Fruit fly (Drosophila melanogaster) whole organism, embryonic: ENCODE measurements around the gene Dup99B.

ENCODE experiments used
- CG1024 ChIP-seq: fragments of 200-800 bp; sonication (Bioruptor generic); IDR thresholded peaks from 2 replicates; pipeline ENCODE4 v1.3.6; 2022; ENCODE audit warnings: missing biosample characterization, missing genetic modification characterization
- CG10267 ChIP-seq: fragments of 200-800 bp; sonication (Bioruptor generic); optimal IDR thresholded peaks from 2 replicates; lab custom pipeline; 2018; ENCODE audit warnings: missing biosample characterization, mild to moderate bottlenecking, missing genetic modification characterization, moderate library complexity
- CG11456 ChIP-seq: fragments of 200-800 bp; sonication (Bioruptor generic); IDR thresholded peaks from 3 replicates; pipeline ENCODE4 v1.3.6; 2022; ENCODE audit warnings: missing biosample characterization, missing genetic modification characterization
- CG11504 ChIP-seq: fragments of 200-800 bp; sonication (Bioruptor generic); optimal IDR thresholded peaks from 3 replicates; lab custom pipeline; 2019; ENCODE audit warnings: missing biosample characterization, mild to moderate bottlenecking, missing genetic modification characterization, moderate library complexity
- CG12391 ChIP-seq: fragments of 200-800 bp; sonication (Bioruptor generic); optimal IDR thresholded peaks from 3 replicates; lab custom pipeline; 2018; ENCODE audit warnings: missing biosample characterization, mild to moderate bottlenecking, missing genetic modification characterization, moderate library complexity
- CG13894 ChIP-seq: fragments of 200-800 bp; sonication (Bioruptor generic); optimal IDR thresholded peaks from 3 replicates; lab custom pipeline; 2018; ENCODE audit warnings: missing biosample characterization, mild to moderate bottlenecking, missing genetic modification characterization, moderate library complexity
- CG17385 ChIP-seq: fragments of 200-800 bp; sonication (Bioruptor generic); optimal IDR thresholded peaks from 3 replicates; lab custom pipeline; 2018; ENCODE audit warnings: missing biosample characterization, mild to moderate bottlenecking, missing genetic modification characterization
- CG18262 ChIP-seq: fragments of 200-800 bp; optimal IDR thresholded peaks from 3 replicates; lab custom pipeline; 2019; ENCODE audit warnings: missing biosample characterization, mild to moderate bottlenecking, missing genetic modification characterization, moderate library complexity
- CG18476 ChIP-seq: fragments of 200-800 bp; sonication (Bioruptor generic); optimal IDR thresholded peaks from 2 replicates; lab custom pipeline; 2016; ENCODE audit warnings: missing biosample characterization, mild to moderate bottlenecking, missing genetic modification characterization
- CG31224 ChIP-seq: fragments of 200-800 bp; sonication (Bioruptor generic); IDR thresholded peaks from 2 replicates; pipeline ENCODE4 v1.3.6; 2022; ENCODE audit warnings: missing biosample characterization, missing genetic modification characterization
- CG31388 ChIP-seq: fragments of 200-800 bp; sonication (Bioruptor generic); optimal IDR thresholded peaks from 2 replicates; lab custom pipeline; 2016; ENCODE audit warnings: missing biosample characterization, missing genetic modification characterization
- CG31441 ChIP-seq: fragments of 200-800 bp; sonication (Bioruptor generic); IDR thresholded peaks from 2 replicates; pipeline ENCODE4 v1.3.6; 2022; ENCODE audit warnings: missing biosample characterization, missing genetic modification characterization
- CG3726 ChIP-seq: fragments of 200-800 bp; sonication (Bioruptor generic); IDR thresholded peaks from 3 replicates; pipeline ENCODE4, ENCODE4 v1.3.6; 2022; ENCODE audit warnings: missing biosample characterization, missing genetic modification characterization
- CG5245 ChIP-seq: fragments of 200-800 bp; sonication (Bioruptor generic); optimal IDR thresholded peaks from 3 replicates; lab custom pipeline; 2016; ENCODE audit warnings: missing biosample characterization, missing genetic modification characterization
- CG7372 ChIP-seq: fragments of 200-800 bp; sonication (Bioruptor generic); IDR thresholded peaks from 2 replicates; pipeline ENCODE4 v1.3.6; 2022; ENCODE audit warnings: missing biosample characterization, missing genetic modification characterization
- CG8765 ChIP-seq: fragments of 200-800 bp; sonication (Bioruptor generic); IDR thresholded peaks from 2 replicates; pipeline ENCODE4 v1.3.6; 2022; ENCODE audit warnings: missing biosample characterization, missing genetic modification characterization
- CG9215 ChIP-seq: fragments of 200-800 bp; sonication (Bioruptor generic); IDR thresholded peaks from 2 replicates; pipeline ENCODE4 v1.3.6; 2022; ENCODE audit warnings: missing biosample characterization, missing genetic modification characterization
- D ChIP-seq, 2 experiments: fragments of 200-800 bp in 1 of 2; fragments of >200 bp in 1 of 2; sonication (Bioruptor generic) in 1 of 2; optimal IDR thresholded peaks; 2 replicates in 1 of 2; 3 replicates in 1 of 2; lab custom pipeline; 2017; ENCODE audit warnings: mild to moderate bottlenecking in 1 of 2, missing biosample characterization in 1 of 2, missing genetic modification characterization in 1 of 2, missing genetic modification reagents in 1 of 2
- D19B ChIP-seq: fragments of 200-800 bp; sonication (Bioruptor generic); optimal IDR thresholded peaks from 2 replicates; lab custom pipeline; 2017; ENCODE audit warnings: missing biosample characterization, mild to moderate bottlenecking, missing genetic modification characterization
- Doc2 ChIP-seq: fragments of 200-800 bp; sonication (Bioruptor generic); IDR thresholded peaks from 2 replicates; pipeline ENCODE4 v1.3.6; 2022; ENCODE audit warnings: missing biosample characterization, missing genetic modification characterization
- Hmr ChIP-seq: fragments of 200-800 bp; sonication (Bioruptor generic); optimal IDR thresholded peaks from 3 replicates; lab custom pipeline; 2017; ENCODE audit warnings: mild to moderate bottlenecking, missing biosample characterization, missing genetic modification reagents, missing genetic modification characterization
- MBD-R2 ChIP-seq: fragments of 200-800 bp; sonication (Bioruptor generic); IDR thresholded peaks from 2 replicates; pipeline ENCODE4 v1.3.6; 2022; ENCODE audit warnings: missing biosample characterization, missing genetic modification characterization
- NC2β ChIP-seq: fragments of 200-800 bp; sonication (Bioruptor generic); optimal IDR thresholded peaks from 2 replicates; lab custom pipeline; 2016; ENCODE audit warnings: missing biosample characterization, missing genetic modification characterization
- NK7.1 ChIP-seq: fragments of 200-800 bp; sonication (Bioruptor generic); optimal IDR thresholded peaks from 3 replicates; lab custom pipeline; 2016; ENCODE audit warnings: missing biosample characterization, missing genetic modification characterization
- NfI ChIP-seq: fragments of 200-800 bp; sonication (Bioruptor generic); optimal IDR thresholded peaks from 3 replicates; lab custom pipeline; 2018; ENCODE audit warnings: missing biosample characterization, mild to moderate bottlenecking, missing genetic modification characterization, moderate library complexity
- Ssrp ChIP-seq: fragments of 200-800 bp; sonication (Bioruptor generic); optimal IDR thresholded peaks from 2 replicates; lab custom pipeline; 2018; ENCODE audit warnings: missing biosample characterization, mild to moderate bottlenecking, missing genetic modification characterization, moderate library complexity
- Xbp1 ChIP-seq: fragments of 200-800 bp; sonication (Bioruptor generic); optimal IDR thresholded peaks from 3 replicates; lab custom pipeline; 2016; ENCODE audit warnings: missing biosample characterization, mild to moderate bottlenecking, missing genetic modification characterization
- abd-A ChIP-seq: fragments of 200-800 bp; sonication (Bioruptor generic); optimal IDR thresholded peaks from 3 replicates; lab custom pipeline; 2019; ENCODE audit warnings: missing biosample characterization, mild to moderate bottlenecking, missing genetic modification characterization, moderate library complexity
- ara ChIP-seq: fragments of 200-800 bp; sonication (Bioruptor generic); IDR thresholded peaks from 2 replicates; pipeline ENCODE4 v1.3.6; 2022; ENCODE audit warnings: missing biosample characterization, missing genetic modification characterization
- bbx ChIP-seq: fragments of 200-800 bp; sonication (Bioruptor generic); IDR thresholded peaks from 2 replicates; pipeline ENCODE4 v1.3.6; 2022; ENCODE audit warnings: missing biosample characterization, missing genetic modification characterization; ENCODE audit not compliant: partially characterized antibody
- dimm ChIP-seq: fragments of 200-800 bp; sonication (Bioruptor generic); IDR thresholded peaks from 2 replicates; pipeline ENCODE4 v1.3.6; 2022; ENCODE audit warnings: missing biosample characterization, missing genetic modification characterization
- ems ChIP-seq: fragments of 200-800 bp; sonication (Bioruptor generic); optimal IDR thresholded peaks from 3 replicates; lab custom pipeline; 2016; ENCODE audit warnings: missing biosample characterization, missing genetic modification characterization
- exex ChIP-seq: fragments of 200-800 bp; sonication (Bioruptor generic); optimal IDR thresholded peaks from 4 replicates; lab custom pipeline; 2018; ENCODE audit warnings: missing biosample characterization, mild to moderate bottlenecking, missing genetic modification characterization, moderate library complexity
- fd64A ChIP-seq: fragments of 200-800 bp; sonication (Bioruptor generic); optimal IDR thresholded peaks from 3 replicates; lab custom pipeline; 2018; ENCODE audit warnings: missing biosample characterization, mild to moderate bottlenecking, missing genetic modification characterization
- fu2 ChIP-seq: fragments of 200-800 bp; sonication (Bioruptor generic); optimal IDR thresholded peaks from 2 replicates; lab custom pipeline; 2016; ENCODE audit warnings: missing biosample characterization, missing genetic modification characterization
- hkb ChIP-seq, 2 experiments: fragments of 200-800 bp in 1 of 2; fragments of >200 bp in 1 of 2; sonication (Bioruptor generic) in 1 of 2; IDR thresholded peaks in 1 of 2; optimal IDR thresholded peaks in 1 of 2; 2 replicates each; pipeline versions ENCODE4 v1.3.6 to Lab custom; 2017 to 2022; ENCODE audit warnings: missing biosample characterization in 1 of 2, missing genetic modification characterization in 1 of 2
- hth ChIP-seq: fragments of >200 bp; optimal IDR thresholded peaks from 2 replicates; lab custom pipeline; 2017; ENCODE audit warnings: inconsistent platforms
- knrl ChIP-seq: fragments of 200-800 bp; sonication (Bioruptor generic); IDR thresholded peaks from 3 replicates; pipeline ENCODE4 v1.3.6; 2022; ENCODE audit warnings: missing biosample characterization, missing genetic modification characterization; ENCODE audit not compliant: partially characterized antibody
- lbe ChIP-seq: fragments of 200-800 bp; sonication (Bioruptor generic); optimal IDR thresholded peaks from 2 replicates; lab custom pipeline; 2016; ENCODE audit warnings: missing biosample characterization, mild to moderate bottlenecking, missing genetic modification characterization
- lmd ChIP-seq: fragments of 200-800 bp; sonication (Bioruptor generic); IDR thresholded peaks from 2 replicates; pipeline ENCODE4 v1.3.6; 2022; ENCODE audit warnings: missing biosample characterization, missing genetic modification characterization
- maf-S ChIP-seq: fragments of 200-800 bp; sonication (Bioruptor generic); optimal IDR thresholded peaks from 2 replicates; lab custom pipeline; 2016; ENCODE audit warnings: missing biosample characterization, missing genetic modification characterization
- mirr ChIP-seq: fragments of 200-800 bp; sonication (Bioruptor generic); optimal IDR thresholded peaks from 3 replicates; lab custom pipeline; 2018; ENCODE audit warnings: missing biosample characterization, mild to moderate bottlenecking, missing genetic modification characterization
- peb ChIP-seq: fragments of 200-800 bp; sonication (Bioruptor generic); IDR thresholded peaks from 2 replicates; pipeline ENCODE4 v1.3.6; 2022; ENCODE audit warnings: missing biosample characterization, missing genetic modification characterization
- pita ChIP-seq: fragments of 200-800 bp; sonication (Bioruptor generic); optimal IDR thresholded peaks from 2 replicates; lab custom pipeline; 2017; ENCODE audit warnings: missing biosample characterization, mild to moderate bottlenecking, missing genetic modification characterization
- rib ChIP-seq: fragments of 200-800 bp; sonication (Bioruptor generic); IDR thresholded peaks from 2 replicates; pipeline ENCODE4 v1.3.6; 2022; ENCODE audit warnings: missing biosample characterization, missing genetic modification characterization
- sc ChIP-seq, 3 experiments: fragments of >200 bp in 2 of 3; fragments of 200-800 bp in 1 of 3; sonication (Bioruptor generic) in 1 of 3; optimal IDR thresholded peaks; 2 replicates in 2 of 3; 3 replicates in 1 of 3; lab custom pipeline; 2017; ENCODE audit warnings: mild to moderate bottlenecking in 1 of 3, missing biosample characterization in 1 of 3, missing genetic modification characterization in 1 of 3, missing genetic modification reagents in 1 of 3
- seq ChIP-seq: fragments of 200-800 bp; sonication (Bioruptor generic); IDR thresholded peaks from 2 replicates; pipeline ENCODE4 v1.3.6; 2022; ENCODE audit warnings: missing biosample characterization, missing genetic modification characterization
- tgo ChIP-seq: fragments of 200-800 bp; sonication (Bioruptor generic); IDR thresholded peaks from 3 replicates; pipeline ENCODE4 v1.3.6; 2022; ENCODE audit warnings: missing biosample characterization, missing genetic modification characterization
- zfh1 ChIP-seq: fragments of 200-800 bp; sonication (Bioruptor generic); IDR thresholded peaks from 3 replicates; pipeline ENCODE4 v1.3.6; 2022; ENCODE audit warnings: missing biosample characterization, missing genetic modification characterization

The Dup99B gene

DNA sequence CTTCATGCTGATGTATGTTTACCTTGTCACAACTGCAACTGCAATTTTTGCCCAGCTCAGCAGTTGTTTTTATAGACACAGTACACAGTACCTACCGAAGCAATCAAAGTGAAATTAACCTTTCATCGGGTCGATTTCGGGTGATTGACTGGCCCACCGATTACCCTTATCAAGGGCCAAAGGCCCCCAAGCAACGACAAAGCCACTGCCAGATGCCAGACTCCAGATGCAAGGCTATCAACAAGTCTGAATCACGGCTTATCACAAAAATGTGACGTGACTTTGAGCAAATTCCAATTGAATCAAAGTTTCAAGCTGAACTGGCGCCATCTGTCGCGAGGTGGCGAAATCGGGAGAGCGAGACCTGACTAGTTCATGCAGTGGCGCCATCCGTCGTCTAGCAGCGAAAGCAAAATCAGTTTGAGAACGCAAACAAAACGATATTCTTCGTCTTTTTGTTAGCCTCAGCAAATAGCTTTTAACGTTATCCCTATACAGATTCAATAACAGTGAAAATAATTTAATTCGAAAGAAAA lies 1.7 kb upstream of the Dup99B start, which contains the start of gene Obp99b (continued):
- peak; percentile 47 for TF ChIP-seq CG18476 (GFP tag; lab: Kevin White, UChicago)
- TF ChIP-seq NK7.1 (GFP tag; lab: Kevin White, UChicago): peak; percentile 70
- TF ChIP-seq CG3726 (GFP tag; lab: Robert Waterston, UW): no peak
- TF ChIP-seq CG31441 (GFP tag; lab: Robert Waterston, UW): peak; percentile 53
- TF ChIP-seq maf-S (GFP tag; lab: Kevin White, UChicago): peak; percentile 47
- TF ChIP-seq bbx (GFP tag; lab: Robert Waterston, UW): no peak
- TF ChIP-seq CG31224: peak; percentile 58; the same call in 1 of the 2 replicates
- peak; percentile 30; the same call in 1 of the 2 replicates for TF ChIP-seq peb (GFP tag; lab: Robert Waterston, UW)
- peak; percentile 29 for TF ChIP-seq CG12391 (tag; lab: Kevin White, UChicago)
- TF ChIP-seq fu2 (GFP tag; lab: Kevin White, UChicago): peak; percentile 13
- peak; percentile 96 for TF ChIP-seq CG11456 (GFP tag; lab: Robert Waterston, UW)
- peak; percentile 87 for TF ChIP-seq fd64A
- TF ChIP-seq CG9215: peak; percentile 49
- no peak for TF ChIP-seq CG13894 (tag; lab: Kevin White, UChicago)
- TF ChIP-seq ara: peak; percentile 77
- 0 out of 2 replicates have a peak, but pooled peaks have one; percentile 18 for TF ChIP-seq MBD-R2 (GFP tag; lab: Robert Waterston, UW)
- TF ChIP-seq CG18262 (tag; lab: Kevin White, UChicago): peak; percentile 62
- no peak for TF ChIP-seq D (optimal IDR thresholded peaks at IDR 0.05; lab: Kevin White, UChicago)
- peak; percentile 77 for TF ChIP-seq D (GFP tag; optimal IDR thresholded peaks at IDR 0.05; lab: Kevin White, UChicago)
- no peak for TF ChIP-seq pita (GFP tag; lab: Kevin White, UChicago)
- no peak for TF ChIP-seq sc (optimal IDR thresholded peaks at IDR 0.05; lab: Kevin White, UChicago)
- peak; percentile 80 for TF ChIP-seq sc (GFP tag; optimal IDR thresholded peaks at IDR 0.05; lab: Kevin White, UChicago)
- peak; percentile 64 for TF ChIP-seq ems (GFP tag; lab: Kevin White, UChicago)
- no peak for TF ChIP-seq rib
- TF ChIP-seq Hmr (GFP tag; lab: Kevin White, UChicago): peak; percentile 63
- TF ChIP-seq dimm (GFP tag; lab: Robert Waterston, UW): no peak
- peak; percentile 91 for TF ChIP-seq CG5245 (GFP tag; lab: Kevin White, UChicago)
- TF ChIP-seq Ssrp: peak; percentile 35
- TF ChIP-seq CG31388 (GFP tag; lab: Kevin White, UChicago): peak; percentile 14
- no peak for TF ChIP-seq hkb (optimal IDR thresholded peaks at IDR 0.05; lab: Kevin White, UChicago)
- peak; percentile 78 for TF ChIP-seq hkb (GFP tag; IDR thresholded peaks at IDR 0.05; lab: Robert Waterston, UW)
- TF ChIP-seq mirr (GFP tag; lab: Kevin White, UChicago): peak; percentile 88
- peak; percentile 91 for TF ChIP-seq NfI (GFP tag; lab: Kevin White, UChicago)
- peak; percentile 46 for TF ChIP-seq CG10267
- no peak for TF ChIP-seq abd-A
- TF ChIP-seq seq (GFP tag; lab: Robert Waterston, UW): peak; percentile 64; the same call in 1 of the 2 replicates
- TF ChIP-seq tgo (GFP tag; lab: Robert Waterston, UW): peak; percentile 68
- peak; percentile 65 for TF ChIP-seq lmd (GFP tag; lab: Robert Waterston, UW)
- TF ChIP-seq hth (lab: Kevin White, UChicago): no peak
- peak; percentile 60; the same call in 1 of the 2 replicates for TF ChIP-seq CG7372
- TF ChIP-seq Xbp1 (GFP tag; lab: Kevin White, UChicago): peak; percentile 88
- TF ChIP-seq CG8765 (GFP tag; lab: Robert Waterston, UW): no peak; the same call in 1 of the 2 replicates
- TF ChIP-seq NC2β (GFP tag; lab: Kevin White, UChicago): peak; percentile 82
- TF ChIP-seq CG17385 (GFP tag; lab: Kevin White, UChicago): peak; percentile 69
- peak; percentile 83 for TF ChIP-seq CG1024
- TF ChIP-seq knrl (GFP tag; lab: Robert Waterston, UW): no peak
- peak; percentile 54 for TF ChIP-seq D19B (GFP tag; lab: Kevin White, UChicago)
- TF ChIP-seq lbe: no peak
- peak; percentile 58 for TF ChIP-seq CG11504 (tag; lab: Kevin White, UChicago)
- peak; percentile 86 for TF ChIP-seq zfh1
- 0 out of 2 replicates have a peak, but pooled peaks have one; percentile 34 for TF ChIP-seq Doc2 (GFP tag; lab: Robert Waterston, UW)
- TF ChIP-seq exex: no peak
